Worm (Caenorhabditis elegans): ENCODE data around the gene fbxa-74.

Gene fbxa-74

ce11 chrIII:1705331-1705730 lies 6.5 kb upstream of the fbxa-74 start:
- no peak for TF ChIP-seq mec-3 (tag; optimal IDR thresholded peaks at IDR 0.05; ENCODE audit: borderline replicate concordance)
- TF ChIP-seq tbx-7 (tag; optimal IDR thresholded peaks at IDR 0.05): no peak
- no peak for TF ChIP-seq C38D4.7 (GFP tag; optimal IDR thresholded peaks at IDR 0.05)
- no peak for TF ChIP-seq lin-11 (tag; optimal IDR thresholded peaks at IDR 0.05)
- no peak for TF ChIP-seq hlh-13 (GFP tag; optimal IDR thresholded peaks at IDR 0.05)
- no peak for TF ChIP-seq ceh-14 (tag; optimal IDR thresholded peaks at IDR 0.05)
- TF ChIP-seq sdc-2 (tag; optimal IDR thresholded peaks at IDR 0.05): no peak
- no peak for TF ChIP-seq sox-4 (tag; optimal IDR thresholded peaks at IDR 0.05)
- no peak for TF ChIP-seq unc-42 (tag; optimal IDR thresholded peaks at IDR 0.05)
- no peak for TF ChIP-seq ttx-3 (tag; optimal IDR thresholded peaks at IDR 0.05)
- TF ChIP-seq syd-9 (tag; optimal IDR thresholded peaks at IDR 0.05): no peak
- TF ChIP-seq ceh-24 (tag; optimal IDR thresholded peaks at IDR 0.05): no peak

- TF ChIP-seq dve-1 (tag; optimal IDR thresholded peaks at IDR 0.05) (peak; percentile 56), lim-6 (tag; optimal IDR thresholded peaks at IDR 0.05) (no peak)
Measured at ce11 chrIII:1704020-1704419, 5.2 kb upstream of the fbxa-74 start.

- no peak for TF ChIP-seq ceh-45 (GFP tag; IDR thresholded peaks at IDR 0.05)
- TF ChIP-seq pha-4 (tag; optimal IDR thresholded peaks at IDR 0.05): no peak
- no peak for TF ChIP-seq dve-1 (tag; optimal IDR thresholded peaks at IDR 0.05)
Measured at ce11 chrIII:1702337-1702736, 3.6 kb upstream of the fbxa-74 start, which contains the start of gene spex-3. TSS of gene spex-3 (minus strand) at chrIII:1702437.

DNA sequence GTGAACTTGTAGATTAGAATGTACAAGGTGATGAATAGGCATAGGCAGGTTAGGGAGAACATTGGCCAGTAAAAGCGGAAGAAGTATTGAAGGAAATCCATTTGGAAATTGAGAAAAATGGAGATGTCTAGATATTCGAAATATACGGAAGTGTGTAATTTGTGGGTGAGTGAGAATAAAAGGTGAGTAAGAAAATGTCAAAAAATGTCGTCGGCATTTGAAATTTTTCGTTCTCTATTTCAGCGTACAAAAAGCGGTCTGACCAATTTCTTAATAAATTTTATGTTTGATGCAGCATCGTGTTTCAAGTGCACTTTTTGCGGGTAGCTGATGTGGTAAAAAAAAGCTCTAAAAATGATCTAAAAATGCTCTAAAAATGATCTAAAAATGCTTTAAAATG lies 3.8 kb downstream of the fbxa-74 start, which contains the start of gene srd-64:
Gene srd-64, minus strand, starts transcription at position 101 of the 400 bp plus-strand sequence.
- TF ChIP-seq ceh-34 (tag; optimal IDR thresholded peaks at IDR 0.05) (no peak), ceh-14 (tag; optimal IDR thresholded peaks at IDR 0.05) (no peak), ceh-31 (tag; optimal IDR thresholded peaks at IDR 0.05) (no peak), unc-3 (GFP tag; conservative IDR thresholded peaks at IDR 0.05) (no peak), unc-3 (tag; optimal IDR thresholded peaks at IDR 0.05) (no peak), ztf-16 (tag; optimal IDR thresholded peaks at IDR 0.05) (no peak), C08G9.2 (tag; optimal IDR thresholded peaks at IDR 0.05) (no peak), ceh-24 (tag; optimal IDR thresholded peaks at IDR 0.05) (no peak), Y22D7AL.16 (tag; optimal IDR thresholded peaks at IDR 0.05) (no peak), ttx-3 (tag; optimal IDR thresholded peaks at IDR 0.05) (no peak)

ce11 chrIII:1689927-1690326 lies 8.9 kb downstream of the fbxa-74 start, which contains the start of gene Y22D7AR.14:
TSS of gene Y22D7AR.14 (minus strand) at chrIII:1690027.
- no peak for TF ChIP-seq K02D7.2 (tag; optimal IDR thresholded peaks at IDR 0.05)
- no peak for TF ChIP-seq elt-2 (tag; optimal IDR thresholded peaks at IDR 0.05)
- no peak for TF ChIP-seq F13H6.1 (tag; optimal IDR thresholded peaks at IDR 0.05)
- no peak for TF ChIP-seq ceh-45 (GFP tag; IDR thresholded peaks at IDR 0.05)
- TF ChIP-seq ceh-14 (tag; optimal IDR thresholded peaks at IDR 0.05): no peak
- no peak for TF ChIP-seq pha-4 (tag; optimal IDR thresholded peaks at IDR 0.05)
- TF ChIP-seq ceh-18 (tag; optimal IDR thresholded peaks at IDR 0.05): no peak
- TF ChIP-seq unc-3 (GFP tag; conservative IDR thresholded peaks at IDR 0.05): no peak
- no peak for TF ChIP-seq unc-3 (tag; optimal IDR thresholded peaks at IDR 0.05)
- no peak for TF ChIP-seq ceh-48 (tag; optimal IDR thresholded peaks at IDR 0.05)

ce11 chrIII:1687999-1688398 lies 10.8 kb downstream of the fbxa-74 start, which contains the start of gene Y22D7AR.7:
TSS of gene Y22D7AR.7 (minus strand) at chrIII:1688099.
- no peak for TF ChIP-seq ceh-45 (GFP tag; IDR thresholded peaks at IDR 0.05)
- TF ChIP-seq sox-4 (tag; optimal IDR thresholded peaks at IDR 0.05): no peak
- TF ChIP-seq mec-3 (tag; optimal IDR thresholded peaks at IDR 0.05; ENCODE audit: borderline replicate concordance): no peak
- no peak for TF ChIP-seq ceh-31 (tag; optimal IDR thresholded peaks at IDR 0.05)
- TF ChIP-seq pax-1 (tag; optimal IDR thresholded peaks at IDR 0.05): no peak
- TF ChIP-seq syd-9 (tag; optimal IDR thresholded peaks at IDR 0.05): no peak
- no peak for TF ChIP-seq tbx-2 (tag; optimal IDR thresholded peaks at IDR 0.05)
- no peak for TF ChIP-seq K09A11.1 (tag; optimal IDR thresholded peaks at IDR 0.05; ENCODE audit: insufficient read depth)
- no peak for TF ChIP-seq lin-11 (tag; optimal IDR thresholded peaks at IDR 0.05)
- no peak for TF ChIP-seq pha-2 (tag; optimal IDR thresholded peaks at IDR 0.05)
- no peak for TF ChIP-seq nhr-232 (tag; optimal IDR thresholded peaks at IDR 0.05)
- no peak for TF ChIP-seq elt-2 (tag; optimal IDR thresholded peaks at IDR 0.05)
- TF ChIP-seq dmd-4 (tag; optimal IDR thresholded peaks at IDR 0.05; ENCODE audit: borderline replicate concordance): no peak
- TF ChIP-seq ahr-1 (tag; optimal IDR thresholded peaks at IDR 0.05): no peak
- no peak for TF ChIP-seq fkh-10 (GFP tag; optimal IDR thresholded peaks at IDR 0.05)
- no peak for TF ChIP-seq F13H6.1 (tag; optimal IDR thresholded peaks at IDR 0.05)
- no peak for TF ChIP-seq hlh-8 (tag; optimal IDR thresholded peaks at IDR 0.05)
- TF ChIP-seq ceh-34 (tag; optimal IDR thresholded peaks at IDR 0.05): no peak
- no peak for TF ChIP-seq hlh-6 (tag; optimal IDR thresholded peaks at IDR 0.05)

All from whole organism, late embryonic.